Worm (Caenorhabditis elegans): ENCODE results near the gene pei-2.

Gene pei-2

DNA sequence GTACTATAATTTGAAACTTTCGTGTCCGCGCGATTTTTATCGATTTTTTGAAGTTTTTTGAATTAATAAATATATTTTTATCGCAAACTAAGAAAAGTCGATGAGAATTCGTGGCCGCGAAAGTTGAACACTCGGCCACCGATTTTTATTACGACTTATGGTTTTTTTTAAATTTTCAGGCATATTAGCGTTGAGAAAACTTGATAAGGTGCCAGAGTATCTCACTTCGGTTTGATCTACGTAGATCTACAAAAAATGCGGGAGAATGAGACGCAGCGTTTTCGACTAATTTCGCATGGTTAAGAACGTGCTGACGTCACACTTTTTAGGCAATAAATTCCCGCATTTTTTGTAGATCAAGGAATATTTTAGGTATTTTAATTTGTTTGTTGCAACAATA, at the start of gene pei-2:
pei-2 (minus strand) TSS at position 101 of the 400 bp plus-strand sequence.
- TF ChIP-seq snpc-4 (tag; optimal IDR thresholded peaks at IDR 0.05): no peak
- no peak for TF ChIP-seq lsy-2 (tag; optimal IDR thresholded peaks at IDR 0.05)
- no peak for TF ChIP-seq nhr-28 (tag; optimal IDR thresholded peaks at IDR 0.05)
- no peak for TF ChIP-seq M03D4.4 (tag; optimal IDR thresholded peaks at IDR 0.05)
- no peak for TF ChIP-seq tbx-8 (GFP tag; optimal IDR thresholded peaks at IDR 0.05)
- TF ChIP-seq nhr-76 (tag; optimal IDR thresholded peaks at IDR 0.05): no peak
- no peak for TF ChIP-seq lin-32 (GFP tag; optimal IDR thresholded peaks at IDR 0.05)
- TF ChIP-seq ces-1 (GFP tag; optimal IDR thresholded peaks at IDR 0.05): no peak

DNA sequence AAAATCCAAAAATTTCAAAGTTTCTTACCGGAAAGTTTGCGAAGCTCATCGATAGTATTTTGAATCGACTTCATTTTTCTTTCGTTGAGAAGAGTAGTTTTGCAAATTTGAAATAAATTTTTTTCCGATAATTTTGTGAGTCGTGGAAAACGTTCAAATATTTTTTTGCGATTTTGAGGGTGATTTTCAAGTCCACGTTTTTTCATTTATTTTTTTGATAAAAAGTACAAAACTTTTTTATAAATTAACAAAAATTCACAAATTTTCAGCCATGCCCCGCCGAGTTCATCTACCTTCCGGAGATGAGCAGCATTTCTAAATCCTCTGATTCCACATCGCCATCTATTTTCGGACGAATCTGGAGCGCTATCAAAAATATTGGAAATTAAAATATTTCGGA, 44.2 kb upstream of the pei-2 start, which contains the start of gene K10C9.7:
K10C9.7 (minus strand) TSS at position 101 of the 400 bp plus-strand sequence.
- TF ChIP-seq nhr-2 (tag; optimal IDR thresholded peaks at IDR 0.05) (no peak), M03D4.4 (tag; optimal IDR thresholded peaks at IDR 0.05) (no peak), ztf-11 (tag; optimal IDR thresholded peaks at IDR 0.05) (no peak), ceh-43 (GFP tag; optimal IDR thresholded peaks at IDR 0.05) (no peak), nhr-12 (tag; optimal IDR thresholded peaks at IDR 0.05) (no peak), elt-3 (tag; optimal IDR thresholded peaks at IDR 0.05) (no peak), flh-1 (GFP tag; optimal IDR thresholded peaks at IDR 0.05) (no peak), mab-5 (tag; optimal IDR thresholded peaks at IDR 0.05) (no peak), bed-3 (GFP tag; optimal IDR thresholded peaks at IDR 0.05) (no peak), ham-2 (GFP tag; optimal IDR thresholded peaks at IDR 0.05) (no peak), nhr-28 (tag; optimal IDR thresholded peaks at IDR 0.05) (no peak), hlh-1 (tag; optimal IDR thresholded peaks at IDR 0.05) (no peak), drap-1 (GFP tag; optimal IDR thresholded peaks at IDR 0.05) (no peak), snpc-4 (tag; optimal IDR thresholded peaks at IDR 0.05) (no peak), unc-120 (tag; optimal IDR thresholded peaks at IDR 0.05; ENCODE audit: poor library complexity, severe bottlenecking) (no peak), ceh-83 (GFP tag; optimal IDR thresholded peaks at IDR 0.05) (no peak)

DNA sequence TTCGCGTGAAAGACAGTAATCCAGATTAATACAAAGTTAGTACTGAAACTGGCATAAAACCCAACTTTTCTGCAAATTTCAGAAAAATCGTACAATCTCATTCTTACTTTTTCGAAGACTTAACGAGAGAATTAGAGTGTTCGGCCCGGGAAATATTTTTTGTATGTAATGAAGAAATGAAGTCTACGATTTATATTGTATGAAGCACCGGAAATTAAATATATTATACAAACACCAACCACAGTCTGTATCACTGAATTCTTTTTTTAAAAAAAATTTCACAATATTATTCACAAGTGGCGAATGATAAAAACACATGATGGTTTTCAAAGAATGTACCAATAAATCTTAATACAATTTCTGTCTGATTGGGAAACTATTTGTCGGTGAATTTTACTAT, 41.2 kb upstream of the pei-2 start, which contains the start of gene str-67:
str-67 (minus strand) TSS at position 101 of the 400 bp plus-strand sequence.
- TF ChIP-seq ceh-43 (GFP tag; optimal IDR thresholded peaks at IDR 0.05) (no peak), snpc-4 (tag; optimal IDR thresholded peaks at IDR 0.05) (no peak), mls-2 (tag; optimal IDR thresholded peaks at IDR 0.05) (no peak), unc-39 (tag; optimal IDR thresholded peaks at IDR 0.05) (no peak), nhr-237 (tag; optimal IDR thresholded peaks at IDR 0.05) (no peak), lin-13 (tag; optimal IDR thresholded peaks at IDR 0.05) (no peak), mab-5 (tag; optimal IDR thresholded peaks at IDR 0.05) (no peak), nhr-2 (tag; optimal IDR thresholded peaks at IDR 0.05) (no peak), nhr-28 (tag; optimal IDR thresholded peaks at IDR 0.05) (no peak), M03D4.4 (tag; optimal IDR thresholded peaks at IDR 0.05) (no peak), unc-62 (GFP tag; optimal IDR thresholded peaks at IDR 0.05) (no peak), lin-32 (GFP tag; optimal IDR thresholded peaks at IDR 0.05) (no peak), ces-1 (GFP tag; optimal IDR thresholded peaks at IDR 0.05) (no peak), nhr-12 (tag; optimal IDR thresholded peaks at IDR 0.05) (no peak), nhr-76 (tag; optimal IDR thresholded peaks at IDR 0.05) (no peak), hlh-1 (tag; optimal IDR thresholded peaks at IDR 0.05) (no peak), drap-1 (GFP tag; optimal IDR thresholded peaks at IDR 0.05) (no peak), mep-1 (tag; optimal IDR thresholded peaks at IDR 0.05) (no peak)

DNA sequence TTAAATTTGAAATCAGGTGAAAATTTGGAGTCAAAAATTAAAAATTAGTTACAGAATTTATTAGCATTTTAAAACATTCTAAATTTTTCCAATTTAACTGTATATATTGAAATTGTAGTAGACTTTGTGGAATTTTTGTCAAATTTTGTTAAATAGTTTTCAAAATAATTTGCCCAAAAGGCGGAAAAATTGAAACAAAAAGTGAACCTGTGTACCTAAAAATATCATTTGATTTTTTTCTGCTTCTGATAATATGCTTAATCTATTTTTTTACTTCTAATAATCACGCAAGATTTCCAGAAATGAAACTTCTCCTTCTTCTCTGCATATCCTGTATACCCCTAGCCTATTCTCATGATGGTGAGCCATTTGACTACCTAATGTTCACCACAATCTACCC, 38.0 kb upstream of the pei-2 start, which contains the start of gene rnst-2:
rnst-2 (plus strand) TSS at position 301 of the 400 bp plus-strand sequence.
- TF ChIP-seq cnd-1 (tag; optimal IDR thresholded peaks at IDR 0.05) (no peak), ces-1 (GFP tag; optimal IDR thresholded peaks at IDR 0.05) (no peak), nhr-12 (tag; optimal IDR thresholded peaks at IDR 0.05) (no peak), bed-3 (GFP tag; optimal IDR thresholded peaks at IDR 0.05) (no peak), lin-32 (GFP tag; optimal IDR thresholded peaks at IDR 0.05) (no peak), elt-1 (tag; optimal IDR thresholded peaks at IDR 0.05; ENCODE audit: borderline replicate concordance, insufficient read depth) (no peak), mab-5 (tag; optimal IDR thresholded peaks at IDR 0.05) (no peak), tbx-8 (GFP tag; optimal IDR thresholded peaks at IDR 0.05) (no peak), ceh-83 (GFP tag; optimal IDR thresholded peaks at IDR 0.05) (no peak), mep-1 (tag; optimal IDR thresholded peaks at IDR 0.05) (no peak), lin-13 (tag; optimal IDR thresholded peaks at IDR 0.05) (no peak), nhr-237 (tag; optimal IDR thresholded peaks at IDR 0.05) (no peak), ceh-43 (GFP tag; optimal IDR thresholded peaks at IDR 0.05) (no peak), ceh-39 (tag; optimal IDR thresholded peaks at IDR 0.05) (no peak)
